Worm (Caenorhabditis elegans) whole organism, young adult: ENCODE results near the gene D1022.3.
A peak's percentile ranks its signal among the peaks of the same experiment; 100 is the strongest.
"Not testable (repeated sequence)": the region's sequence is repeated elsewhere in the genome, so short reads cannot be mapped to it uniquely, and the experiment has no call there.

Experiments
- B0035.1 ChIP-seq: sonication (generic microtip); optimal IDR thresholded peaks from 2 replicates; lab custom pipeline; 2016; ENCODE audit warnings: missing genetic modification characterization, mild to moderate bottlenecking, missing compliant biosample characterization, missing genotype, missing genetic modification reagents
- F49E8.2 ChIP-seq: sonication (generic microtip); optimal IDR thresholded peaks from 3 replicates; lab custom pipeline; 2017; ENCODE audit warnings: missing genetic modification characterization, mild to moderate bottlenecking, missing compliant biosample characterization, antibody characterized with exemption, moderate library complexity; ENCODE audit not compliant: insufficient read depth
- K11D2.4 ChIP-seq: fragments of 200-800 bp; sonication (Bioruptor generic); IDR thresholded peaks from 2 replicates; pipeline ENCODE4 v1.3.6; 2022; ENCODE audit warnings: missing genetic modification reagents, missing genetic modification characterization, missing compliant biosample characterization
- Y53G8AR.9 ChIP-seq: fragments of 200-800 bp; sonication (Bioruptor generic); conservative IDR thresholded peaks from 2 replicates; pipeline ENCODE4 v1.3.6; 2022; ENCODE audit warnings: missing genetic modification reagents, missing genetic modification characterization, missing compliant biosample characterization
- Y56A3A.18 ChIP-seq: fragments of 200-800 bp; sonication (Bioruptor generic); IDR thresholded peaks from 2 replicates; pipeline ENCODE4 v1.3.6; 2022; ENCODE audit warnings: missing genetic modification reagents, missing genetic modification characterization, missing compliant biosample characterization
- Y79H2A.3 ChIP-seq: fragments of 200-800 bp; sonication (Bioruptor generic); conservative IDR thresholded peaks from 2 replicates; pipeline ENCODE4 v1.3.6; 2022; ENCODE audit warnings: missing genetic modification reagents, missing genetic modification characterization, missing compliant biosample characterization
- Y95B8A.8 ChIP-seq: fragments of 200-800 bp; sonication (Bioruptor generic); IDR thresholded peaks from 2 replicates; pipeline ENCODE4 v1.3.6; 2022; ENCODE audit warnings: missing genetic modification reagents, missing genetic modification characterization, missing compliant biosample characterization
- aptf-2 ChIP-seq: fragments of 200-800 bp; sonication (Bioruptor generic); conservative IDR thresholded peaks from 2 replicates; pipeline ENCODE4 v1.3.6; 2022; ENCODE audit warnings: missing genetic modification reagents, missing genetic modification characterization, missing compliant biosample characterization
- bed-2 ChIP-seq: fragments of 200-800 bp; sonication (Bioruptor generic); IDR thresholded peaks from 2 replicates; pipeline ENCODE4 v1.3.6; 2022; ENCODE audit warnings: missing genetic modification reagents, missing genetic modification characterization, missing compliant biosample characterization
- cebp-1 ChIP-seq, 2 experiments: fragments of 200-800 bp in 1 of 2; sonication (Bioruptor generic) in 1 of 2; sonication (generic microtip) in 1 of 2; IDR thresholded peaks in 1 of 2; optimal IDR thresholded peaks in 1 of 2; 2 replicates each; pipeline versions ENCODE4 v1.3.6 to Lab custom; 2017 to 2022; ENCODE audit warnings: missing compliant biosample characterization in 2 of 2, missing genetic modification characterization in 2 of 2, mild to moderate bottlenecking in 1 of 2, missing genetic modification reagents in 1 of 2, moderate library complexity in 1 of 2
- cebp-2 ChIP-seq: fragments of 200-800 bp; sonication (Bioruptor generic); IDR thresholded peaks from 2 replicates; pipeline ENCODE4 v1.3.6; 2022; ENCODE audit warnings: missing genetic modification characterization, missing compliant biosample characterization
- dox-1 ChIP-seq: fragments of 200-800 bp; sonication (Bioruptor generic); IDR thresholded peaks from 2 replicates; pipeline ENCODE4 v1.3.6; 2022; ENCODE audit warnings: missing genetic modification reagents, missing genetic modification characterization, missing compliant biosample characterization
- dpl-1 ChIP-seq: fragments of 150-350 bp; optimal IDR thresholded peaks from 2 replicates; lab custom pipeline; 2014; ENCODE audit warnings: missing biosample characterization, missing genetic modification reagents, missing genetic modification characterization
- efl-1 ChIP-seq: fragments of 150-350 bp; optimal IDR thresholded peaks from 2 replicates; lab custom pipeline; 2014; ENCODE audit warnings: missing biosample characterization, missing genetic modification reagents, missing genetic modification characterization
- egl-18 ChIP-seq: fragments of 200-800 bp; sonication (Bioruptor generic); IDR thresholded peaks from 2 replicates; pipeline ENCODE4 v1.3.6; 2022; ENCODE audit warnings: missing genetic modification reagents, missing genetic modification characterization, missing compliant biosample characterization
- ets-4 ChIP-seq: fragments of 200-800 bp; sonication (Bioruptor generic); optimal IDR thresholded peaks from 2 replicates; lab custom pipeline; 2018; ENCODE audit warnings: mild to moderate bottlenecking, missing genetic modification characterization, missing compliant biosample characterization
- fkh-3 ChIP-seq: sonication (generic microtip); optimal IDR thresholded peaks from 2 replicates; lab custom pipeline; 2016; ENCODE audit warnings: mild to moderate bottlenecking, missing genetic modification characterization, missing compliant biosample characterization
- him-1 ChIP-seq: sonication (generic microtip); optimal IDR thresholded peaks from 2 replicates; lab custom pipeline; 2016; ENCODE audit warnings: missing genotype, missing genetic modification reagents, missing genetic modification characterization, missing compliant biosample characterization
- lin-26 ChIP-seq: fragments of 200-800 bp; sonication (Bioruptor generic); IDR thresholded peaks from 2 replicates; pipeline ENCODE4 v1.3.6; 2022; ENCODE audit warnings: missing genetic modification reagents, missing genetic modification characterization, missing compliant biosample characterization
- lin-54 ChIP-seq: fragments of 200-800 bp; sonication (Bioruptor generic); optimal IDR thresholded peaks from 2 replicates; lab custom pipeline; 2018; ENCODE audit warnings: mild to moderate bottlenecking, missing genetic modification characterization, missing compliant biosample characterization
- madf-6 ChIP-seq: fragments of 200-800 bp; sonication (Bioruptor generic); IDR thresholded peaks from 2 replicates; pipeline ENCODE4 v1.3.6; 2022; ENCODE audit warnings: missing genetic modification reagents, missing genetic modification characterization, missing compliant biosample characterization
- madf-8 ChIP-seq: fragments of 200-800 bp; sonication (Bioruptor generic); conservative IDR thresholded peaks from 2 replicates; pipeline ENCODE4 v1.3.6; 2022; ENCODE audit warnings: missing genetic modification reagents, missing genetic modification characterization, missing compliant biosample characterization
- nhr-27 ChIP-seq: fragments of 200-800 bp; sonication (Bioruptor generic); optimal IDR thresholded peaks from 2 replicates; lab custom pipeline; 2018; ENCODE audit warnings: mild to moderate bottlenecking, missing genetic modification characterization, moderate library complexity, missing compliant biosample characterization
- nhr-80 ChIP-seq: sonication (generic microtip); optimal IDR thresholded peaks from 2 replicates; lab custom pipeline; 2016; ENCODE audit warnings: missing genetic modification characterization, missing compliant biosample characterization
- pbrm-1 ChIP-seq: fragments of 200-800 bp; sonication (Bioruptor generic); IDR thresholded peaks from 2 replicates; pipeline ENCODE4 v1.3.6; 2022; ENCODE audit warnings: missing genetic modification reagents, missing genetic modification characterization, missing compliant biosample characterization
- rcor-1 ChIP-seq: fragments of 200-800 bp; sonication (Bioruptor generic); IDR thresholded peaks from 2 replicates; pipeline ENCODE4 v1.3.6; 2022; ENCODE audit warnings: missing genetic modification reagents, missing genetic modification characterization, missing compliant biosample characterization
- snpc-1.1 ChIP-seq: sonication (generic microtip); optimal IDR thresholded peaks from 2 replicates; lab custom pipeline; 2017; ENCODE audit warnings: missing genetic modification characterization, mild to moderate bottlenecking, missing compliant biosample characterization, antibody characterized with exemption, moderate library complexity, missing genotype, missing genetic modification reagents; ENCODE audit not compliant: insufficient read depth
- tlf-1 ChIP-seq: fragments of 200-800 bp; sonication (Bioruptor generic); optimal IDR thresholded peaks from 2 replicates; lab custom pipeline; 2018; ENCODE audit warnings: mild to moderate bottlenecking, missing genetic modification characterization, missing compliant biosample characterization
- xnd-1 ChIP-seq: sonication (generic microtip); optimal IDR thresholded peaks from 2 replicates; lab custom pipeline; 2016; ENCODE audit warnings: missing genotype, missing genetic modification reagents, missing genetic modification characterization, missing compliant biosample characterization
- ztf-22 ChIP-seq: fragments of 200-800 bp; sonication (Bioruptor generic); optimal IDR thresholded peaks from 2 replicates; lab custom pipeline; 2018; ENCODE audit warnings: mild to moderate bottlenecking, missing genetic modification characterization, moderate library complexity, missing compliant biosample characterization
- ztf-25 ChIP-seq: fragments of 200-800 bp; sonication (Bioruptor generic); IDR thresholded peaks from 2 replicates; pipeline ENCODE4 v1.3.6; 2022; ENCODE audit warnings: missing genetic modification reagents, missing genetic modification characterization, missing compliant biosample characterization
- ztf-26 ChIP-seq: sonication (generic microtip); optimal IDR thresholded peaks from 2 replicates; lab custom pipeline; 2017; ENCODE audit warnings: missing genetic modification characterization, missing compliant biosample characterization

Gene D1022.3

DNA sequence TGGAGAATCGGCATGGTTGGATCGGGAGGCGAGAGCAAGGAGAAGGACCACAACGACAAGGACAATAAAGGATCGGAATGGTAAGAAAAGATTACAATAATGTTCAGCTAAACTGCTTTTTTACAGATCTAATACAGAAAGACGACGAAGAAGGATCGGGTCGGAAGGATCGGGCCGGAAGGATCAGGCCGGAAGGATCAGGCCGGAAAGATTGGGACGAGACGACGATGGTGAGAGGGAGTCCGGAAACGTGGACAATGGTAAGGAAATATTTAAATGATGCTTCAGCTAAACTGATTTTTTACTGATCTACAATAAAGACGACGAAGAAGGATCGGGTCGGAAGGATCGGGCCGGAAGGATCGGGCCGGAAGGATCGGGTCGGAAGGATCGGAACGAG, 9.4 kb downstream of the D1022.3 start:
- TF ChIP-seq Y79H2A.3 (GFP tag; lab: Robert Waterston, UW), result 0 out of 2 replicates have a peak, but pooled peaks have one; percentile 43
- TF ChIP-seq dox-1 (GFP tag; lab: Robert Waterston, UW), result peak; percentile 51
- TF ChIP-seq ztf-25 (GFP tag; lab: Robert Waterston, UW), result 0 out of 2 replicates have a peak, but pooled peaks have one; percentile 3
- TF ChIP-seq aptf-2 (GFP tag; lab: Robert Waterston, UW), result 0 out of 2 replicates have a peak, but pooled peaks have one; percentile 33
- 0 out of 2 replicates have a peak, but pooled peaks have one; percentile 10 for TF ChIP-seq K11D2.4

DNA sequence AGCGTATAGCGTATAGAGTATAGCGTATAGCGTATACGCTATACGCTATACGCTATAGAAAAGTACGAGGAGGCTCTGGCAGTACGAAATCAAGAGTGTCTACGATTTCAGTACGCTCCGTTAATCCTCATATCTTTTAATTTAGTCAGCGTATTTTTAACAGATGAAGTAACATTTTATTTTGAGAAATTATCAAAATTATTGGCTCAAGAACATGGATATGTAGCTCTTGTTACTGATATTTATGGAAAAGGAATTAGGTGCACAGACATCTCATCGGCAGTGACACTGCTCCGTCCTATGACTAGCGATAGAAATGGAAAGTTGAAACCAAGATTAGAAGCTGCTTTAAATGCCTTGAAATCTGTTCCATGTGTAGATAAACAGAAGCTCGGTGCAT, 21.1 kb downstream of the D1022.3 start, which contains the start of gene K02A2.1:
K02A2.1 (plus strand) TSS at position 301 of the 400 bp plus-strand sequence.
- not testable (repeated sequence) for TF ChIP-seq ztf-22 (GFP tag; lab: Kevin White, UChicago); F49E8.2 (tag; lab: Kevin White, UChicago); Y56A3A.18 (GFP tag; lab: Robert Waterston, UW)
- TF ChIP-seq, all 124 proteins: peak for 0; not testable (repeated sequence) for 124

DNA sequence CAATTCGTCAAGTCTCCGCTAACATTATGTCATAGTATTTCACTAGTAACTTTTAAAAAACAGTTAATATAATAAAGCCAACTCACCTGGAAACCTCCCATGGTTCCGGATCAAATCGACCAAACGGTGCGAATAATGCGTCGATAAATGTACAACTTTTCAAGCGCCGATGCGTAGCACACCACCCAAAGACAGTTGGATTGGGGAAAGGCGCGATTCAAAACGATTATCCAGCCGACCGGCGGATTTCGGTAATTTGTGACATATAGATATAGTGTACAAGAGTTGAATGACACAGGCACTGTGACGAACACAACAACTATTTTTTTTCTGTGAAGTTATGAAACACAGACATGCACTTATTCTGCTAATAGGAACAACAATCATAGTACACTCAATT, 21.9 kb downstream of the D1022.3 start, which contains the start of gene kcc-3:
kcc-3 (minus strand) TSS at position 101 of the 400 bp plus-strand sequence.
- TF ChIP-seq snpc-1.1 (tag; lab: Kevin White, UChicago), result no peak
- no peak for TF ChIP-seq ztf-26 (tag; lab: Kevin White, UChicago)
- no peak for TF ChIP-seq fkh-3 (tag; lab: Kevin White, UChicago)
- no peak for TF ChIP-seq B0035.1 (tag; lab: Kevin White, UChicago)
- no peak for TF ChIP-seq pbrm-1 (GFP tag; lab: Robert Waterston, UW)
- no peak for TF ChIP-seq efl-1 (GFP tag; lab: Kevin White, UChicago)
- no peak for TF ChIP-seq xnd-1 (tag; lab: Kevin White, UChicago)
- no peak for TF ChIP-seq ets-4 (GFP tag; lab: Kevin White, UChicago)
- no peak for TF ChIP-seq tlf-1 (GFP tag; lab: Kevin White, UChicago)
- no peak for TF ChIP-seq rcor-1
- TF ChIP-seq lin-54 (GFP tag; lab: Kevin White, UChicago), result no peak

DNA sequence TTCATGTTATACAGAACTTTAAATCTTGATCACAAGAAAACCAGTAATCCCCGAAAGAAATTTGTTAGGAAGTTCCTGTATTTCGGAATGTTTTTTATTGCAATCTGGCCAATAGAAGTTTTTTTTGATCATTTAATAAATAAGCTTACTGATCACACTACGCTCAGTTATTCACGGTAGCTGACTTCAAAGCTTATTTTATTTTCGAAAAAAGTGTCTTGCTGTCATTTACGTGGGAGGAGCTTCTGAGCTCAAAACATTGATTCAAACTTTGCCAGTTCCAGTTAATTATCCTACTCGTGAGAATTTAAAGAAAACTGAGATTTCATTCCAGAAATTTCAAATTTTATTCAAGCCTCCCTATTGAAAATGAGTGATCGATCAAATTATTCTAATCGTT, 23.8 kb downstream of the D1022.3 start, which contains the start of gene srd-54:
srd-54 (plus strand) TSS at position 301 of the 400 bp plus-strand sequence.
- TF ChIP-seq bed-2 (GFP tag; lab: Robert Waterston, UW), result no peak
- no peak for TF ChIP-seq madf-8 (GFP tag; lab: Robert Waterston, UW)
- TF ChIP-seq him-1, result no peak
- TF ChIP-seq ztf-22 (GFP tag; lab: Kevin White, UChicago), result no peak
- no peak for TF ChIP-seq lin-26 (GFP tag; lab: Robert Waterston, UW)
- TF ChIP-seq Y95B8A.8 (GFP tag; lab: Robert Waterston, UW), result no peak
- TF ChIP-seq cebp-2 (GFP tag; lab: Robert Waterston, UW), result no peak
- no peak for TF ChIP-seq pbrm-1 (GFP tag; lab: Robert Waterston, UW)
- no peak for TF ChIP-seq nhr-27 (tag; lab: Kevin White, UChicago)
- no peak for TF ChIP-seq egl-18 (GFP tag; lab: Robert Waterston, UW)
- TF ChIP-seq Y53G8AR.9, result no peak
- TF ChIP-seq dpl-1 (GFP tag; lab: Kevin White, UChicago), result no peak
- TF ChIP-seq Y56A3A.18 (GFP tag; lab: Robert Waterston, UW), result no peak

DNA sequence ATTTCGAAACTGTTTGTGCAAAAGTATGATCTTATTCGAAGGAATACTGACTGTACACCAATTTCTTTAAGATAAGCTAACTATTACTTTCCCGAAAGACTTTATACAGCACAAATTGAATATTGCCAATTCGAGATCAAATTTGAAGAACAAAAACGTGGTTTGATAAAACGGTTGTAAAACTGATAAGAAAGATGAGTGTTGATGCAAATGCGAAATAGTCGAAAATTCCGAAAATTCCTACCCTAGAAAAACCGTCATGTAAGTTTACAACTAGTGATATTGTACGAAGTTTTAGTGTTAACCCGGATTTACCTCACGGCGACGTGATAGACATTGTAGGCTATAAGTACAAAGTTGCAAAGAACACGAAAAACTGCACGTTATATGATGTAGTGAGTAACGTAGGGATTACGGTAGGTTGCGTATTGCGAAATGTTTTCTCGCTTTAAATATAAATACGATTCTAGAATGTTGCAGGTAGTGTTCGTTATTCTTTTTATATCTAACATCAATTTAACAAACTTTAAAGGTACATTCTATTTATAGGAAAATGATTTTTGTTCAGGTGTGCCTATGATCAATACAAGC, 35.2 kb downstream of the D1022.3 start:
- TF ChIP-seq cebp-1 (GFP tag; IDR thresholded peaks at IDR 0.05; lab: Robert Waterston, UW) (peak; percentile 56), cebp-1 (tag; optimal IDR thresholded peaks at IDR 0.05; lab: Kevin White, UChicago) (no peak), nhr-27 (tag; lab: Kevin White, UChicago) (no peak), nhr-80 (tag; lab: Kevin White, UChicago) (peak; percentile 23), madf-6 (GFP tag; lab: Robert Waterston, UW) (no peak)
